Worm (Caenorhabditis elegans) whole organism, early embryonic: ENCODE measurements around the gene ZK354.6.

Experiments used
- aly-1 ChIP-seq: sonication (generic microtip); optimal IDR thresholded peaks from 2 replicates; lab custom pipeline; 2016; ENCODE audit warnings: missing genetic modification characterization, missing compliant biosample characterization
- ama-1 ChIP-seq: fragments of 150-350 bp; optimal IDR thresholded peaks from 2 replicates; lab custom pipeline; 2014
- ceh-13 ChIP-seq: fragments of 200-800 bp; sonication (Bioruptor generic); optimal IDR thresholded peaks from 2 replicates; lab custom pipeline; 2018; ENCODE audit warnings: mild to moderate bottlenecking, missing genetic modification characterization, missing compliant biosample characterization
- flt-1 ChIP-seq: fragments of 200-800 bp; sonication (Bioruptor generic); IDR thresholded peaks from 2 replicates; pipeline ENCODE4 v1.3.6; 2022; ENCODE audit warnings: missing genetic modification characterization, missing compliant biosample characterization
- hmg-4 ChIP-seq: fragments of 200-800 bp; sonication (Bioruptor generic); optimal IDR thresholded peaks from 2 replicates; lab custom pipeline; 2018; ENCODE audit warnings: mild to moderate bottlenecking, missing genetic modification characterization, missing compliant biosample characterization

ce11 chrIV:5318835-5319303, 21.5 kb upstream of the ZK354.6 start, which contains the start of gene slc-46A:
- TF ChIP-seq ama-1 (no peak), flt-1 (GFP tag; lab: Robert Waterston, UW) (no peak), ceh-13 (no peak), hmg-4 (no peak), aly-1 (tag; lab: Kevin White, UChicago) (no peak)
